Worm (Caenorhabditis elegans) whole organism, midembryonic: Measurements from ENCODE around the gene mrp-7.

Source experiments
- T22C8.4 ChIP-seq: fragments of 200-800 bp; sonication (Bioruptor generic); IDR thresholded peaks from 2 replicates; pipeline ENCODE4 v1.3.6; 2022; ENCODE audit warnings: missing genetic modification characterization, missing compliant biosample characterization
- cog-1 ChIP-seq: sonication (generic microtip); optimal IDR thresholded peaks from 2 replicates; lab custom pipeline; 2016; ENCODE audit warnings: missing genetic modification characterization, missing compliant biosample characterization
- flt-1 ChIP-seq: fragments of 200-800 bp; sonication (Bioruptor generic); IDR thresholded peaks from 2 replicates; pipeline ENCODE4 v1.3.6; 2022; ENCODE audit warnings: missing genetic modification characterization, missing compliant biosample characterization
- klf-2 ChIP-seq: fragments of 200-800 bp; sonication (Bioruptor generic); conservative IDR thresholded peaks from 2 replicates; pipeline ENCODE4 v1.3.6; 2022; ENCODE audit warnings: missing genetic modification reagents, missing genetic modification characterization, missing compliant biosample characterization
- med-1 ChIP-seq: sonication (generic microtip); optimal IDR thresholded peaks from 2 replicates; lab custom pipeline; 2017; ENCODE audit warnings: missing genetic modification characterization, mild to moderate bottlenecking, missing compliant biosample characterization, antibody characterized with exemption, missing genetic modification reagents; ENCODE audit not compliant: insufficient read depth
- ref-1 ChIP-seq: fragments of 200-800 bp; sonication (Bioruptor generic); conservative IDR thresholded peaks from 2 replicates; pipeline ENCODE4 v1.3.6; 2022; ENCODE audit warnings: missing genetic modification reagents, missing genetic modification characterization, missing compliant biosample characterization
- tab-1 ChIP-seq: fragments of 200-800 bp; sonication (Bioruptor generic); IDR thresholded peaks from 2 replicates; pipeline ENCODE4 v1.3.6; 2022; ENCODE audit warnings: missing genetic modification characterization, missing compliant biosample characterization
- ztf-23 ChIP-seq: fragments of 200-800 bp; sonication (Bioruptor generic); IDR thresholded peaks from 2 replicates; pipeline ENCODE4 v1.3.6; 2022; ENCODE audit warnings: missing genetic modification reagents, missing genetic modification characterization, missing compliant biosample characterization
- ztf-29 ChIP-seq: fragments of 200-800 bp; sonication (Bioruptor generic); IDR thresholded peaks from 2 replicates; pipeline ENCODE4 v1.3.6; 2022; ENCODE audit warnings: missing genetic modification reagents, missing genetic modification characterization, missing compliant biosample characterization

mrp-7 gene

DNA sequence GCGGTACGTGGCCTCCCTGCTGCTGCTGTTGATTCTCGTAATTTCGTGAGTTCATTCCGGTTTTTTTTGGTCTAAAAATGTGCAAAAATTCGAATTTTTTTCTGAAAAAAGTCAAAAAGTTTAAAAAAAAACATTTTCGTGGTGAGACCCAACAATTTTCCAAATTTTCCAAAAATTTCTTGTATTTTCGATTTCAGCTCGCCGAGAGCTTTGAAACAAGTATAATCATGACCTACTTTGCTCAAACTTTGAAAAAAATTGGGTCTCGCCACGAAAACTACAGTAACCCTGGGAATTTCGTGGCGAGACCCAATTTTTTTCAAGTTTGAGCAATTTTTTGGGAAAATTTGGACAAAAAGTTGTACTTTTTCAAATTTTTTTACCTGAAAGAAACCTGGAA lies 33.8 kb upstream of the mrp-7 start, which contains the start of gene Y43F8C.6:
Gene Y43F8C.6, minus strand, starts transcription at position 101 of the 400 bp plus-strand sequence.
- no peak for TF ChIP-seq flt-1
- no peak for TF ChIP-seq T22C8.4 (GFP tag; lab: Robert Waterston, UW)
- TF ChIP-seq tab-1 (GFP tag; lab: Robert Waterston, UW) = no peak
- TF ChIP-seq ztf-29 (GFP tag; lab: Robert Waterston, UW) = no peak
- no peak for TF ChIP-seq klf-2 (GFP tag; lab: Robert Waterston, UW)
- TF ChIP-seq cog-1 = no peak
- TF ChIP-seq ztf-23 = no peak
- no peak for TF ChIP-seq med-1
- TF ChIP-seq ref-1 (GFP tag; lab: Robert Waterston, UW) = no peak

ce11 chrV:19643015-19643414 lies 31.6 kb upstream of the mrp-7 start:
- TF ChIP-seq tab-1 (GFP tag; lab: Robert Waterston, UW) = peak; percentile 99
- peak; percentile 94 for TF ChIP-seq med-1
- peak; percentile 97 for TF ChIP-seq T22C8.4 (GFP tag; lab: Robert Waterston, UW)
- peak; percentile 99 for TF ChIP-seq ref-1 (GFP tag; lab: Robert Waterston, UW)
- TF ChIP-seq flt-1 = peak; percentile 99
- TF ChIP-seq cog-1 = peak; percentile 100
- peak; percentile 98 for TF ChIP-seq ztf-23
- TF ChIP-seq klf-2 (GFP tag; lab: Robert Waterston, UW) = peak; percentile 97
- peak; percentile 98 for TF ChIP-seq ztf-29 (GFP tag; lab: Robert Waterston, UW)

DNA sequence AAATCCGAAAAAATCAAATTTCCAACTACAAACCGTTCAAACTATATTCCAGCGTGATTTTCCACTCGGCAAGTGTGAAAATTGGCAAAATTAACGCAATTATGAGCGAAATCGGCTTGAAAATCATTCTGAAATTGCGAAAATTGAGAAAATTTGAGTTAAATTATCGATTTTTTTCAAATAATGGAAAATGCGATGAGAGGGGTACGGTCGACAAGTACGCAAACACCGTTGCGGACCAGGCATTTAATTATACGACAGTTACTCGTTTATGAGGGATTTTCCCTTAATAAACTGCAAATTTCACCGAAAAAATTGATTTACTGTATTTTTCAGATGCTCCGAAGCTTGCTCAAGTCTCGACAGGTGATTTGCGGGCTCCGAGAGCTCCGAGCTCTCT lies 30.7 kb upstream of the mrp-7 start, which contains the start of the genes Y43F8C.7 and mrps-28:
Gene Y43F8C.7, minus strand, starts transcription at position 128 of the 400 bp plus-strand sequence.
Gene mrps-28, plus strand, starts transcription at position 337 of the 400 bp plus-strand sequence.
- TF ChIP-seq T22C8.4 (GFP tag; lab: Robert Waterston, UW) (peak; percentile 88), med-1 (no peak), flt-1 (no peak)

ce11 chrV:19645572-19646155 lies 29.0 kb upstream of the mrp-7 start, which contains the start of gene Y43F8C.9:
Gene Y43F8C.9 (plus strand): TSS chrV:19646105.
- TF ChIP-seq klf-2 (GFP tag; lab: Robert Waterston, UW) = no peak
- TF ChIP-seq ref-1 (GFP tag; lab: Robert Waterston, UW) = no peak
- TF ChIP-seq tab-1 (GFP tag; lab: Robert Waterston, UW) = no peak
- no peak for TF ChIP-seq T22C8.4 (GFP tag; lab: Robert Waterston, UW)
- TF ChIP-seq med-1 = no peak

DNA sequence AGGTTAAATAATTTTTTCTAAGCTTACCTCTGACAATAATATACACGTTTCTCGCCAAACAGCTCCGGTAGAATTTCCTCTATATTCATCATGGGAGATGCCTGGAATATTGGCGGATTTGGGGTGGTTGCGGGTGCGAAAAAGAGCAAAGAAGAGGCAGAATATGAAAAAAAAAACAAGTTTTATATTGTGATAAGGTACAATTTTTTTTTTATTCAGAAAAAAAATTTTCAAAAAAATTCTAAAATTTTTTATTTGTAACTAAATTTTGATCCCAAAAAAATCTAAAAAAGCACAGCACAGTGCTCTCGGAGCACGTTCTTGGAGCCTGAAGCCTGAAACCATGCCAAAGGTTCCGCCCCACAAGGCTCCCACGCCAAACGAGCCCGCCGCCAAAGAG lies 19.5 kb upstream of the mrp-7 start, which contains the start of gene dmd-3:
Gene dmd-3, minus strand, starts transcription at position 101 of the 400 bp plus-strand sequence.
- TF ChIP-seq ztf-29 (GFP tag; lab: Robert Waterston, UW) (no peak), tab-1 (GFP tag; lab: Robert Waterston, UW) (no peak), ztf-23 (no peak), ref-1 (GFP tag; lab: Robert Waterston, UW) (no peak), med-1 (no peak), flt-1 (no peak), T22C8.4 (GFP tag; lab: Robert Waterston, UW) (no peak), klf-2 (GFP tag; lab: Robert Waterston, UW) (no peak), cog-1 (no peak)

DNA sequence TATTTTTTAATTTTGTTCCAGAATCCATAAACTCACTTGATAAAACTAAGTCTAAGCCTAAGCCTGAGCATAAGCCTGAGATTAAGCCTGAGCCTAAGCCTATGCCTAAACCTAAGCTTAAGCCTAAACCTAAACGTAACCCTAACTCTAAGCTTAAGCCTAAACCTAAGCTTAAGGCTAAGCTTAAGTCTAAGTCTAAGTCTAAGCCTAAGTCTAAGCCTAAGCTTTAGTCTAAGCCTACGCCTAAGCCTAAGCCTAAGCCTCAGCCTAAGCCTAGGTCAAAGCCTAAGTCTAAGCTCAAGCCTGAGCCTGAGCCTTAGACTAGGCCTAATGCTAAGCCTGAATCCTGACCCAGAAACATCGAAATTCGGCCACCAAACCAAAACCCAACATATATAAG lies 10.1 kb upstream of the mrp-7 start:
- TF ChIP-seq ztf-29 (GFP tag; lab: Robert Waterston, UW) (0 out of 2 replicates have a peak, but pooled peaks have one; percentile 24), klf-2 (GFP tag; lab: Robert Waterston, UW) (no peak), flt-1 (no peak), ztf-23 (no peak)

DNA sequence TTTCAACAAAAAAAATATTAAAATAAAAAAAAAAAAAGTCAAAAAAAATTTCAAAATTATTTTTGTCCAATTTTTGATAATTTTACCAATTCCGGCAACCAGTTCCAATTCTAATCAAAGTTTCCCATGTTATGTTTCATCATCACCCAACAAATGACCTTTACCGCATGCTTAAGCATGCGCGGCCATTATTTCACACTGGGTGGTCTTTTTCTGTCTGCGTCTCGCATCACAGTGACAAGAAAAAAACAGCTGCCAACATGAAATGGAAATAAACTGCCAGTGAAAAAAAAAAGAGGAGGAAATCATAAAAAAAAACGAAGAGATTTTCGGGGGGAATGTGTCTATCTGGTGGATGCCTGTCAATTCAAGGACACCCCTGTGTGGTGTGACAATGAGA lies 8.3 kb upstream of the mrp-7 start:
- TF ChIP-seq flt-1 (no peak), ztf-29 (GFP tag; lab: Robert Waterston, UW) (peak; percentile 85; the same call in 1 of the 2 replicates)

DNA sequence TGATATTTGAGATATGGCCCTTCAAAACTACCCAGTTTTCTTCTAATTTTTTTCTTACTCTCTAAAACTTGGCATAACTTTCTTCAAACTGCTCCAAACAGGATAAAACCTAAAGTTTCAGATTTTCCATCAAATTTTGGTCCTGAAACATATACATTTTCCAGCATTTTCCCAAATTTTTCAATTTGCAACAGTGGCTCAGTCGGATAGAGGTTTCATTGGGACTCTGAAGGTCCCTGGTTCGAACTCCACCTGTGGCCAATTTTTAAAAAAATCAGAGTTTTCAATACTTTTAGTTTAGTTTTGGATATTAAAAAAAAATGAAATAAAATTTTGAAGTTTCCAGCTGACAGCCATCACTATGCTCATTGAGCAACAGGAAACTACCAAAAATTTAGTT lies 6.9 kb upstream of the mrp-7 start:
- TF ChIP-seq flt-1 (no peak), ztf-29 (GFP tag; lab: Robert Waterston, UW) (no peak), med-1 (no peak), T22C8.4 (GFP tag; lab: Robert Waterston, UW) (no peak), tab-1 (GFP tag; lab: Robert Waterston, UW) (no peak), klf-2 (GFP tag; lab: Robert Waterston, UW) (no peak), ztf-23 (no peak), ref-1 (GFP tag; lab: Robert Waterston, UW) (no peak), cog-1 (no peak)

ce11 chrV:19668213-19668612 lies 6.4 kb upstream of the mrp-7 start:
- no peak for TF ChIP-seq klf-2 (GFP tag; lab: Robert Waterston, UW)
- TF ChIP-seq ztf-23 = no peak
- TF ChIP-seq ref-1 (GFP tag; lab: Robert Waterston, UW) = no peak
- TF ChIP-seq tab-1 (GFP tag; lab: Robert Waterston, UW) = no peak
- TF ChIP-seq ztf-29 (GFP tag; lab: Robert Waterston, UW) = no peak
- no peak for TF ChIP-seq med-1
- TF ChIP-seq flt-1 = no peak
- TF ChIP-seq cog-1 = no peak
- TF ChIP-seq T22C8.4 (GFP tag; lab: Robert Waterston, UW) = no peak

- no peak for TF ChIP-seq flt-1
- no peak for TF ChIP-seq T22C8.4 (GFP tag; lab: Robert Waterston, UW)
- no peak for TF ChIP-seq klf-2 (GFP tag; lab: Robert Waterston, UW)
- no peak for TF ChIP-seq med-1
- no peak for TF ChIP-seq ref-1 (GFP tag; lab: Robert Waterston, UW)
- no peak for TF ChIP-seq ztf-23
- TF ChIP-seq cog-1 = no peak
- no peak for TF ChIP-seq ztf-29 (GFP tag; lab: Robert Waterston, UW)
- no peak for TF ChIP-seq tab-1 (GFP tag; lab: Robert Waterston, UW)
Measured at ce11 chrV:19669959-19670358, 4.7 kb upstream of the mrp-7 start, which contains the start of gene Y43F8C.11. Gene Y43F8C.11 (plus strand): TSS chrV:19670259.
